Worm (Caenorhabditis elegans): ENCODE measurements around the gene gst-18.
"Not testable (repeated sequence)": the region's sequence is repeated elsewhere in the genome, so short reads cannot be mapped to it uniquely, and the experiment has no call there.

gst-18 gene

DNA sequence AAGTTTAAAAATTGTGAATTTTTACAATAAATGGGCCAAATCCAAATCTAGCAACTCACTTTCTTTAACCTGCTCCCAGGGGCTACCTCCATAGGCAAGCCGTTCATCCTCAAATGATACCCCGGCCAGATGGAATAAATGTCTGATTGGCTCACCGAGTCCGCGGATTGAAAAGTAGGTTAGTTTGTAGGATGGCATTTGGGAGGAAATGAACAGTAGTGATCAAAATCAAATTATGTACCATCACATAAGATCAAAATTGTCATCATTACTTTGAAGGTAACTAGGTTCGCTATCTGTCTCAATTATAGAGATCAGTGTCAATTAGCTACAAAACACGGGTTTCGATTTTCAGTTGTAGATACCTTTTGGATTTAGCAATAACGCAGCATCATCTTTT is at the start of gene gst-18, which contains the start of gene gst-17:
TSS of gene gst-18 (minus strand) at position 198 of the 400 bp plus-strand sequence.
TSS of gene gst-17 (minus strand) at position 101 of the 400 bp plus-strand sequence.
- TF ChIP-seq unc-62 (GFP tag; optimal IDR thresholded peaks at IDR 0.05): no peak

DNA sequence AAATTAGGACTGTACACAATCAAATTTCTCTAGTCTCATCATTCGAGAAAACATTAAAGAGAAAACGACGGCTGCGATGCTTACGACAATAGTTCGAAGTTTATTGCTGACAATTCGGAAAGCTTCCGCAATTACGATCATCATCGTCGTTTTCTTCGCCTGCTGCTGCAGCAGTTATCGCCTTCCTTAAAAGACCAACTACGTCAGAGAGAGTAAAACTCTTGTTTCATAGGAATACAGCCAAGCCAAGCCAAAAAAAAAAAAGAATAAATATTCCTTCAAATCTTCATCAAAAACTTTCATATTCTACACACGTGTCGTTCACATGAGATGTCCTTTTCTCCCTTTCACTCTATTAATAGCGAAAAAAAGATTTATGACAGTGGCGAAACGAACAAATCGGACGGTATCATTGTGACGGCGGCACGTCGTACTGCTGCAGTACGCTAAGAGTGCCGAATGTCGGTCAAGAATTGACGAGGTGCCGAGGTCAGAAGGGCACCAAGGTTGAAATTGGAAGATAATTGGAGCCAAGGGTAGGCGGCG is 49.2 kb upstream of the gst-18 start:
- no peak for TF ChIP-seq unc-62 (GFP tag; optimal IDR thresholded peaks at IDR 0.05)

DNA sequence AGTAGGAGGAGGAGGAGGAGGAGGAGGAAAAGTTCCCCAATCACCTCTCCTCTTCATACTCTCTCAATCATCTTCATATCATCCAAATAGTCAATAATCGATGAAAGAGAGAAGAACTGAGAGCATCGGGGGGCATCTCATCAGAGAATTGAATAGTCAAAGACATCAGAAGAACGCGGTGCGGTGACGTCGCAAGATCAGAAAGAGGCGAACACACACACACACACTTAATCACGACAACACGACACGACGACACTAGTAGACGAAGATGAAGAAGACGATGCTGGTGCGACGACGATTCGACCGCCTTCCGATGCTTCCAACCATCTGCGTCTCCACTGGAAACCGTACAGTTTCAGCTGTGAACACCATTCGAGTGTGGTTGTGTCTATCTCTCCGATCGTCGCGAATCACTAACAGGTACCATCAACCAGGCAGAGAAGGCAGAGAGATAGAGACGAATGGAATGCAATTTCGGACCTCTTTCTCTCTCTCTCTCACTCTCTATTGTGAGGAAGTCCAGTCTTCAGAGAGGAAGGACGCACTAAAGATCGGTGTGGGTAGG is 48.0 kb upstream of the gst-18 start:
- no peak for TF ChIP-seq unc-62 (GFP tag; optimal IDR thresholded peaks at IDR 0.05)

DNA sequence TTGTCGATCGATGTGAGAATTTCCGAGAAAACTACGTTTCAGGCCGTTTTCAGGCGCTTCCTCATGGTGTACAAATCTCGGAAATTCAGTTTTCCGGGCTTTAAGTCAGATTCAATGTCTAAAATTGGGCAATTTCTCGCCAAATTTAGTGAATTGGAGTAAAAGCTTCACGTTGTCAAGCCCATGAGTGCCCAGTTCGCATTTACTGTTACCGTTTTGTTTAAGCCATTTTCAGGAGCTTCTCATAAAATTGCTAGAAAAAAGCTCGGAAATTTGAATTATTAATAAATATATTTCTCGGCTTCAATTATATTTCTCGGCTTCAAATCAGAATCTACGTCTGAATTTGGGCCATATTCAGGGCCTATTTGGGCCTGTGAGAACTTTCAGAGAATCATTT is 47.2 kb upstream of the gst-18 start:
- TF ChIP-seq unc-62 (GFP tag; optimal IDR thresholded peaks at IDR 0.05): no peak

DNA sequence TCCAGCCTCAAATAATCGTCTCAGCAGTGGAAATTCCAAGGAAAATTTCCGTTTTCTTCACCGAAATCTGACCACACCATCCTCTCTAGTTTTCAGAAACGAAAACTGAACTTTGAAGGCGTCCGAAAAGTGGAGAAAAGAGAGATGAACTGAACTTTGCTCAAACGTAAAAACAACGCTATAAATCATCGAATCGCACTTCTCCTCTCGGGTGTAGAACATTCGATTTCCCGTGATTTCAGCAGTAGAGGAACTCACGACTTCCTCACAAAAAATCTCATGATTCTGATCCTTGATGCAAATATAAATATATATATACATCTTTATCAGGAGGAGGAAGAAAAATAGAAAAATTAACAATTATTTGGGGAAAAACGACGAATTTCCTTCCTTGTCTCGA is 44.5 kb upstream of the gst-18 start:
- TF ChIP-seq unc-62 (GFP tag; optimal IDR thresholded peaks at IDR 0.05): no peak

DNA sequence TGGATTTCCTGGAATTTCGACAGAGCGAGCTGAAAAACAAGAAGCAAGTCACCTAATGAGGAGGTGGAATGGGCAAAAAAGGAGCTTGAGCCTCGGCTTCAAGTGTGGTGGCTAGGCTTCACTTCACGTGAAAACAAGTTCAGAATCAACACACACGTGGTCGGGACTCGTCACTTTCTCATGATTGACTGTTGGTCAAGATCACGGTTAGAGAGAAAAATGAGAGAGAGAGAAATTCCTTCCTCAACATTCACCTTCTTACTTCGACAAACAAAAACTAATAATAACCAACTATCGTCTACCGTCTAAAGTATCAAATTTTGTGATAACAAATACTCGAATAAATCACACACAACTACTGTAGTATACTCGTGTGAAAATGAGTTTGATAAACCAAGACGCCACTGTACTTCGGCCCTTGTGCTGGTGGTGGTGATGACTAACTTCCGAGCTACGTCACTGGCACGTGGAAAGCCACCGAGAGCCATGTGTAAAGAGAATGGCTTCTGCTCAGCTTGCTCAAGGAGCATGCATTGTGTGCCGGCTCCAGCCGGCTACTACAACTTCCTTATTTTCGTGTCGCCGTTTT is 43.0 kb upstream of the gst-18 start:
- no peak for TF ChIP-seq unc-62 (GFP tag; optimal IDR thresholded peaks at IDR 0.05)

DNA sequence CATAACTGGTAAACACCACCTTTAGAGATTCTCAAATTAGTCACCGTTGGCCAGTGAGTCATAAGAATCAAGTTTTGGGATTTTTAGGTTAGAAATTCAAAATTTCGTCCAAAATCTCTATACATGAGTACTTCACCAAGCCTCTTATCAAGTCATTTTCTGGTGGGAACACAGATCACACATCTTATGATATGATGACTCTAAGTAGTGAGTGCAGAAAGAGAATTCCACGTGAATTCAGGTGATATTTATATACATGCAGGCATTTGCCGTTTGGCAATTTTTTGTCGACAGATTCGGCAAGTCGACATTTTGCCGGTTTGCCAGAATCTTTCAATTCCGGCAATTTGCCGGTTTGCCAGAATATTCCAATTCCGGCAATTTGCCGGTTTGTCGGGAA is 41.4 kb upstream of the gst-18 start:
- no peak for TF ChIP-seq unc-62 (GFP tag; optimal IDR thresholded peaks at IDR 0.05)

DNA sequence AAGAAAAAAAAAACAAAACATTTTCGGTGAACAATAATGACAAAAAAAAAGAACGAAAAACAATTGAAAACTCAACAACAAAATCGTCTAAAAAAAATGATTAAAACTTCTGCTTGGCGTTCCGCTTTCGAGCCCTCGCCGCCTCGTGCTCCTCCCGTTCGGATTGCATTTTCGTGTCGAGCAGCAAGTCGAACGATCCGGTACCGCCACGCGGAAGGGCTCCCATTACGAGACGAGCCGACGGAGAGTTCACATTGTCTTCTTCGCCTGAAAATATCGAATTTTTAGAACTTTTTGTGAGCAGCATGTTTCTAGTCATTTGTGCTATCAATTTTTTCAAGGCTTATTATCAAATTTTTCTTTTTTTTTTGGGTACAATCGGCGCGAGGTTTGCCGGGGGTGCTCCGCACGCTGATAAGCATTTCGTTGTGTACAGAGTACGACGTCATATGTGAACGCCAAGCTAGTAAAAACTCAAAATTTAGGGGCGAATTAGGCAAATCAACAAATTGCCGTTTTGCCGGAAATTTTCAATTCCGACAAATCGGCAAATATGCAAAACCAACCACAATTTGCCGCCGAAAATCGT is 40.1 kb upstream of the gst-18 start:
- no peak for TF ChIP-seq unc-62 (GFP tag; optimal IDR thresholded peaks at IDR 0.05)

DNA sequence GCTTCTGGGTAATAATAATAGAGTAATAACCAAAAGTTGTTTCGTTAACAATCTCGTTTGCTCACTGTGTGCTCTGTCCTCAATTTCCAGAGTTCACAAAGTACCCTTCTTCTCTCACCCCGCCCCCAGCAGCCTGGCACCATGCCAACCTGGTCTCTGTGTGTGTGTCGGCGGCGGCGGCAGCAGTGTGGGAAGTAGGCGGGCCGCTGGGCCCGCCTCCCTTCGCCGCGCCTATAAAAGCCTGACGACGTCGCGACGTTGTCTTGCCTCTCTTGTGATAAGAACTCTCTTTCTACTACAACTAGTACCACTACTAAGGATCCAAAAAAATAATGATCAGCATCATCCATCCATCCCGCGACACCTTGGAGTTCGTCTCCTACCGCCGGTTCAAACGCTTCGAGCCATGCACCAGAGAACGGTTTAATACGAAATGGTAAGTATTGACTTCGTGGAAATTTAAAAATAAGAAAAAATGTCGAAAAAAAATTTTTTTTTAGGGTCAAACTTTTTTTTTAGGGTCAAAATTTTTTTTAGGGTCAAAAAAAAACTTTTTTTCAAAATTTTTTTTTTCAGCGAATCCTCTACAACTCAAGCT is 38.3 kb upstream of the gst-18 start, which contains the start of gene C31C9.7:
TSS of gene C31C9.7 (plus strand) at position 261 of the 598 bp plus-strand sequence.
- no peak for TF ChIP-seq unc-62 (GFP tag; optimal IDR thresholded peaks at IDR 0.05)

DNA sequence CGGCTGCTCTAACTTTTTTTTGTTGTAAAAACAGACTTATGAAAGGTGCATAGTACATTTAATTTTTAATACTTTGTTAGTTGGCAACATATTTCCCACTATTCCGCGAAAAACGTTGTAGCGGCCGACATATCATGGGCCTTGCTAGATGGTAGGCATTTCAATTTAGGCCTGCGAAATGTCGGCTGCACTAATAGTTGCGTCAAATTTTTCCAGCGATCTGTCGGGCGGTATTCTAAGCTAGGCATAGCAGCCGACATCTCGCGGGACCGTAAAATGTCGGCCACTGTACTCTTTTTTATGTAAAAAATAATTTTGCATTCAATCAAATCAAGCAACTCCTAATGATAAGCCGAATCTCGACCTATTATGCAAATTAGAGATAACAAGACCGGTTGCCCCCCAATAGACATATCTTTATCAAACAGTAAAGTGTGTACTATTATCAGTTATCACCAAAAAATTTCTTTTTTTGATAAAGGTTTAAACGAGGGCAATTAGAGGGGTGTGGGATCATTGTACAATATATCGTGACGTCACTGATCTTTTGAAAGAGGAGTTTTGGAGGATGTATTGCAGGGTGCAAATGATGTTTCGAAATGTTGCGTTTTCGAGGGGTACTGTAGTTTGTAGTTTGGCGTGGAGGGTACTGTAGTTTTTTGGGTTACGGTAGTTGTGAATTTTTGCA is 34.5 kb upstream of the gst-18 start:
- no peak for TF ChIP-seq unc-62 (GFP tag; optimal IDR thresholded peaks at IDR 0.05)

DNA sequence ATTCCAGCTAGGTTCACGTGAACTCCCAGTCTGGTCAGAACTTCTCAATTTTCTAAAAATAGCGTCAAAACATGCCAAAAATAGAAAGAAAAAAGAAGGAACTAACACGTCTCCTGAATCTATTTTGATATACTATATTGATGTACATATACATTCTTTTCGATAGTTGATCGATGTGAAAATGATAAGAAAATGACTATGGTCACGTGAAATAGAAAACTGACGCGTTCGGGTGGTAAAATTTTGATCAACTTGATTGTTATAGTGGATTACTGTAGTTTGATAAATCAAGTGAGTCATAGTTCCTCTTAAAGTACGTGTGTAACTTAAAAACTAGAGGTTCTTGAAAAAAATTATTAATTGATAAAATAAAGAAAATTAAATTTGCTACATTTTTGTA is 33.7 kb upstream of the gst-18 start:
- no peak for TF ChIP-seq unc-62 (GFP tag; optimal IDR thresholded peaks at IDR 0.05)

DNA sequence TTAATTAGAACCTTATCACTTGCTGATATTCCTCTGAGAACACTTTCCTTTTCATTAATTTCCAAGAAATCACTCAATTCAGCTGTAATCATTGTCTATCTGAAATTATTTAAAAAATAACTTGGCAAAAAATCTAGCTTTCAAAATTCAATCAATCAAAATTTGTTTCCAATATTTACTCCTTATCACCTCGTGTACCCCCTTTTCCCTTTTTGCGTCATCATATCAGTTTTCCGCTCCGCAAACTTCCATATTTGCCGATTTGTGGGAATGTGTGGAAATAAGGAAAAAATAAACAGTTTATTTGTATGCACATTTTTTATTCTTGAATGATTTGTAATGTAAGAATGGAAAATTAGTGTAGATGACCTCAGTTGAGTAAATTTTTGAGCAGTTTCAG is 31.3 kb upstream of the gst-18 start, which contains the start of gene C31C9.6:
TSS of gene C31C9.6 (minus strand) at position 101 of the 400 bp plus-strand sequence.
- not testable (repeated sequence) for TF ChIP-seq unc-62 (GFP tag; optimal IDR thresholded peaks at IDR 0.05)

DNA sequence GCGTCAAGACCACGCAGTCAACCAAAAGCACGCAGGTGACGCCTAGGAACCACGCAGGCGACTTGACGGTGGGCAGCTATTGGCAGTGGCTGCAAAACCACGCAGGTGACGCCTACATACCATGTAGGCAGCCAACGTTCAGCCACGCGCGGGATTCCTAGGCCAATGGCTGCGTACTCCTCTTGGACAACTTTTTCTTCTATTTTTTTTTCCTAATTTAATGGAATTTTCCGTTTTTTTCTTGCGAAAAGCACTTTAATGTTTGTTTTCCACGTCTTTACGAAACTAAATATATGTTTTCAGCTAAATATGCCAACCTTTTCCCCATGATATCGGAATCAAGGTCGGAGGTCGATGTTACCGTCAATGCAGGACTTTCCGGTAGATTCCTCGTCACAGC is 24.0 kb upstream of the gst-18 start, which contains the start of gene C31C9.9:
TSS of gene C31C9.9 (plus strand) at position 301 of the 400 bp plus-strand sequence.
- not testable (repeated sequence) for TF ChIP-seq unc-62 (GFP tag; optimal IDR thresholded peaks at IDR 0.05)

DNA sequence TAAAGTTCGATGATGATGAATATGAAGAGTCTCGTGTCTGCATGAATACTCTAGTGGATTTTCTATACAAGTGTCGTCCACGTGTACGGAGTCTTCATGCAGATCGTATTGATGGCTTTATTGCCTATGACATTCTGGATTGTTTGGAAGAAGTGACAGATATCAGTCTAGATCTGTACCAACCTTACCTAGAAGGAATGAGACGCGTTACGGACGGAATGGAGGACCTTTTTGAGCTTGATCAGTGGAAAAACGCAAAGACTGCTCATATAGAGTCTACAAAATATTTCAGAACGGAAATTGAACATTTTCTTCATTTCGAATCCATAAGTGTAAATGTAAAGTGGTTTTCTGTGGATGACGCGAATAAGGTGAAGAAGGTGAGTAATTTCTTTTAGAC is 17.5 kb upstream of the gst-18 start, which contains the start of gene fbxa-169:
TSS of gene fbxa-169 (plus strand) at position 301 of the 400 bp plus-strand sequence.
- no peak for TF ChIP-seq unc-62 (GFP tag; optimal IDR thresholded peaks at IDR 0.05)

DNA sequence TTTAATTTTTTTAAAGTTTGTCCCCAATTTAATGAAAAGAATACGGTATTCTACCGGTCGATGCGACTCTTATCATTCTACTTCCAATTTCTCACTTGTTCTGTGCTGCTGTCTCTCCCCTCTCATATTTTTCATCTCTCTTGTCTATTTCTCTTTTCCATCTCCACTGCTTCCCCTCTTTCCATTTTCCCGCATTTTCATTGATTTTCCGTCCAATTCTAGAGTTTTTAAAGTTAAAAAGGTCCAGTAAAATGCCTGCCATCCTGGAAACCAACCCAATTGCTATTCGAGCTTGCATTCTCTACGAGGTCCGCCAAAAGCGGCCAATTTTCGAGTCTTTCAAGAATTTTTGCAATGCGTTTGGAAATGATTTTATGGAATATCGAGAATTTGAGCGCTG is 10.6 kb upstream of the gst-18 start, which contains the start of gene fbxa-167:
TSS of gene fbxa-167 (plus strand) at position 179 of the 400 bp plus-strand sequence.
- TF ChIP-seq unc-62 (GFP tag; optimal IDR thresholded peaks at IDR 0.05): no peak

DNA sequence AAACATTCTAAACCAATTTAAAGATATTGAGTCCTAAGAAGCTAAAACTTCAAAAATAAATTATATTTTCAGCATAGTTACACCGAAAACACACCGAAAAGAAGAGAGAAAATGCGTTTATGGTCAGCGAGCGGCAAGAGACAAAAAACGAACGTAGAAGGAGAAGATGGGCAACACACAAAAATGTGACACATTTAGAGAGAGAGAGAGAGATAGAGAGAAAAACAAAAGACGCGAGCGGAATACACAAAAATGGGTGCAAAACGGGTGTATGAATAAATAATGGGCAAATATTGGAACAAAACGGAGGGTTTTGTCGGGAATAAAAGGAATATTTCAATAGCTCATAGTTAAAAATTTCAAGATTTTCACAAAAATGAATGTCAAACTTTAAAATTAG is 9.5 kb upstream of the gst-18 start:
- no peak for TF ChIP-seq unc-62 (GFP tag; optimal IDR thresholded peaks at IDR 0.05)

Measured in whole organism, dauer.